Fruit fly (Drosophila melanogaster) whole organism, embryonic: ENCODE data around the gene Slu7.

ENCODE experiments used
- B-H1 ChIP-seq: fragments of 200-800 bp; sonication (Bioruptor generic); IDR thresholded peaks from 3 replicates; pipeline ENCODE4 v1.3.6; 2022; ENCODE audit warnings: missing biosample characterization, missing genetic modification characterization
- BEAF-32 ChIP-seq: fragments of 200-800 bp; sonication (Bioruptor generic); optimal IDR thresholded peaks from 3 replicates; lab custom pipeline; 2017; ENCODE audit warnings: missing biosample characterization, missing genetic modification characterization, mild to moderate bottlenecking, moderate library complexity, missing genetic modification reagents
- CG10543 ChIP-seq: fragments of 200-800 bp; sonication (Bioruptor generic); optimal IDR thresholded peaks from 3 replicates; lab custom pipeline; 2017; ENCODE audit warnings: missing biosample characterization, mild to moderate bottlenecking, missing genetic modification characterization, moderate library complexity
- CG10565 ChIP-seq: fragments of 200-800 bp; sonication (Bioruptor generic); optimal IDR thresholded peaks from 3 replicates; lab custom pipeline; 2016; ENCODE audit warnings: missing biosample characterization, mild to moderate bottlenecking, missing genetic modification characterization
- CG10979 ChIP-seq: fragments of 200-800 bp; sonication (Bioruptor generic); optimal IDR thresholded peaks from 2 replicates; lab custom pipeline; 2018; ENCODE audit warnings: missing biosample characterization, mild to moderate bottlenecking, missing genetic modification characterization, moderate library complexity
- CG13287 ChIP-seq: fragments of 200-800 bp; sonication (Bioruptor generic); IDR thresholded peaks from 2 replicates; pipeline ENCODE4 v1.3.6; 2022; ENCODE audit warnings: missing biosample characterization, missing genetic modification characterization; ENCODE audit not compliant: partially characterized antibody
- CG14050 ChIP-seq: fragments of 200-800 bp; sonication (Bioruptor generic); IDR thresholded peaks from 3 replicates; pipeline ENCODE4 v1.3.6; 2022; ENCODE audit warnings: missing biosample characterization, missing genetic modification characterization
- CG15479 ChIP-seq: fragments of 200-800 bp; sonication (Bioruptor generic); optimal IDR thresholded peaks from 3 replicates; lab custom pipeline; 2019; ENCODE audit warnings: missing biosample characterization, mild to moderate bottlenecking, missing genetic modification characterization, moderate library complexity
- CG17359 ChIP-seq: fragments of 200-800 bp; sonication (Bioruptor generic); optimal IDR thresholded peaks from 3 replicates; lab custom pipeline; 2018; ENCODE audit warnings: missing biosample characterization, mild to moderate bottlenecking, missing genetic modification characterization, moderate library complexity
- CG17361 ChIP-seq: fragments of 200-800 bp; sonication (Bioruptor generic); IDR thresholded peaks from 3 replicates; pipeline ENCODE4 v1.3.6; 2022; ENCODE audit warnings: missing biosample characterization, missing genetic modification characterization
- CG30431 ChIP-seq: fragments of 200-800 bp; sonication (Bioruptor generic); optimal IDR thresholded peaks from 2 replicates; lab custom pipeline; 2017; ENCODE audit warnings: missing biosample characterization, missing genetic modification characterization
- CG31224 ChIP-seq: fragments of 200-800 bp; sonication (Bioruptor generic); IDR thresholded peaks from 2 replicates; pipeline ENCODE4 v1.3.6; 2022; ENCODE audit warnings: missing biosample characterization, missing genetic modification characterization
- CG32772 ChIP-seq: fragments of 200-800 bp; sonication (Bioruptor generic); IDR thresholded peaks from 2 replicates; pipeline ENCODE4 v1.3.6; 2022; ENCODE audit warnings: missing biosample characterization, missing genetic modification characterization
- CG34224 ChIP-seq: fragments of 200-800 bp; sonication (Bioruptor generic); IDR thresholded peaks from 3 replicates; pipeline ENCODE4 v1.3.6; 2022; ENCODE audit warnings: missing biosample characterization, missing genetic modification characterization; ENCODE audit not compliant: partially characterized antibody
- CG4282 ChIP-seq: fragments of 200-800 bp; sonication (Bioruptor generic); optimal IDR thresholded peaks from 2 replicates; lab custom pipeline; 2016; ENCODE audit warnings: missing biosample characterization, missing genetic modification characterization
- CG4424 ChIP-seq: fragments of 200-800 bp; sonication (Bioruptor generic); optimal IDR thresholded peaks from 3 replicates; lab custom pipeline; 2016; ENCODE audit warnings: missing biosample characterization, missing genetic modification characterization
- CG5953 ChIP-seq: fragments of 200-800 bp; sonication (Bioruptor generic); IDR thresholded peaks from 2 replicates; pipeline ENCODE4 v1.3.6; 2022; ENCODE audit warnings: missing biosample characterization, missing genetic modification characterization
- Doc2 ChIP-seq: fragments of 200-800 bp; sonication (Bioruptor generic); IDR thresholded peaks from 2 replicates; pipeline ENCODE4 v1.3.6; 2022; ENCODE audit warnings: missing biosample characterization, missing genetic modification characterization
- ERR ChIP-seq: fragments of 200-800 bp; sonication (Bioruptor generic); optimal IDR thresholded peaks from 2 replicates; lab custom pipeline; 2016; ENCODE audit warnings: missing biosample characterization, missing genetic modification characterization
- Eip74EF ChIP-seq, 2 experiments: fragments of 200-800 bp in 1 of 2; fragments of >200 bp in 1 of 2; sonication (Bioruptor generic) in 1 of 2; optimal IDR thresholded peaks; 2 replicates each; lab custom pipeline; 2017 to 2019; ENCODE audit warnings: missing biosample characterization in 2 of 2, missing genetic modification characterization in 2 of 2, mild to moderate bottlenecking in 1 of 2, moderate library complexity in 1 of 2
- Fer2 ChIP-seq: fragments of 200-800 bp; sonication (Bioruptor generic); optimal IDR thresholded peaks from 2 replicates; lab custom pipeline; 2018; ENCODE audit warnings: missing biosample characterization, mild to moderate bottlenecking, missing genetic modification characterization, moderate library complexity
- Fer3 ChIP-seq: fragments of 200-800 bp; sonication (Bioruptor generic); optimal IDR thresholded peaks from 2 replicates; lab custom pipeline; 2018; ENCODE audit warnings: missing biosample characterization, mild to moderate bottlenecking, missing genetic modification characterization, moderate library complexity
- Gsc ChIP-seq: fragments of 200-800 bp; sonication (Bioruptor generic); IDR thresholded peaks from 2 replicates; pipeline ENCODE4 v1.3.6; 2022; ENCODE audit warnings: missing biosample characterization, missing genetic modification characterization
- Hand ChIP-seq: fragments of 200-800 bp; sonication (Bioruptor generic); optimal IDR thresholded peaks from 2 replicates; lab custom pipeline; 2017; ENCODE audit warnings: mild to moderate bottlenecking, missing biosample characterization, missing genetic modification reagents, missing genetic modification characterization
- Hr78 ChIP-seq, 2 experiments: fragments of 200-800 bp in 1 of 2; fragments of >200 bp in 1 of 2; sonication (Bioruptor generic) in 1 of 2; optimal IDR thresholded peaks; 2 replicates each; lab custom pipeline; 2017 to 2019; ENCODE audit warnings: missing biosample characterization in 2 of 2, missing genetic modification characterization in 2 of 2, mild to moderate bottlenecking in 1 of 2, moderate library complexity in 1 of 2
- Lpt ChIP-seq: fragments of >200 bp; optimal IDR thresholded peaks from 2 replicates; lab custom pipeline; 2018; ENCODE audit warnings: missing biosample characterization, missing genetic modification characterization
- MBD-R2 ChIP-seq: fragments of 200-800 bp; sonication (Bioruptor generic); IDR thresholded peaks from 2 replicates; pipeline ENCODE4 v1.3.6; 2022; ENCODE audit warnings: missing biosample characterization, missing genetic modification characterization
- Mad ChIP-seq: fragments of 200-800 bp; sonication (Bioruptor generic); optimal IDR thresholded peaks from 2 replicates; lab custom pipeline; 2016; ENCODE audit warnings: missing biosample characterization, missing genetic modification characterization
- NC2β ChIP-seq: fragments of 200-800 bp; sonication (Bioruptor generic); optimal IDR thresholded peaks from 2 replicates; lab custom pipeline; 2016; ENCODE audit warnings: missing biosample characterization, missing genetic modification characterization
- Nf-YA ChIP-seq: fragments of 200-800 bp; sonication (Bioruptor generic); IDR thresholded peaks from 2 replicates; pipeline ENCODE4 v1.3.6; 2022; ENCODE audit warnings: missing biosample characterization, missing genetic modification characterization
- Nf-YC ChIP-seq: fragments of 200-800 bp; optimal IDR thresholded peaks from 3 replicates; lab custom pipeline; 2019; ENCODE audit warnings: missing biosample characterization, mild to moderate bottlenecking, missing genetic modification characterization, moderate library complexity
- Pdp1 ChIP-seq, 2 experiments: fragments of 200-800 bp; sonication (Bioruptor generic); optimal IDR thresholded peaks; 3 replicates each; lab custom pipeline; 2016; ENCODE audit warnings: missing biosample characterization in 2 of 2, missing genetic modification characterization in 2 of 2, mild to moderate bottlenecking in 1 of 2, moderate library complexity in 1 of 2
- Sry-δ ChIP-seq: fragments of 200-800 bp; sonication (Bioruptor generic); optimal IDR thresholded peaks from 2 replicates; lab custom pipeline; 2016; ENCODE audit warnings: missing biosample characterization, missing genetic modification characterization
- ac ChIP-seq: fragments of 200-800 bp; sonication (Bioruptor generic); optimal IDR thresholded peaks from 3 replicates; lab custom pipeline; 2017; ENCODE audit warnings: missing biosample characterization, mild to moderate bottlenecking, missing genetic modification characterization
- ap ChIP-seq: fragments of 200-800 bp; sonication (Bioruptor generic); IDR thresholded peaks from 2 replicates; pipeline ENCODE4 v1.3.6; 2022; ENCODE audit warnings: missing biosample characterization, missing genetic modification characterization
- btn ChIP-seq: fragments of 200-800 bp; sonication (Bioruptor generic); optimal IDR thresholded peaks from 2 replicates; lab custom pipeline; 2016; ENCODE audit warnings: missing biosample characterization, missing genetic modification characterization
- cg ChIP-seq: fragments of 200-800 bp; sonication (Bioruptor generic); optimal IDR thresholded peaks from 3 replicates; lab custom pipeline; 2019; ENCODE audit warnings: missing biosample characterization, mild to moderate bottlenecking, missing genetic modification characterization, moderate library complexity
- da ChIP-seq: fragments of 200-800 bp; sonication (Bioruptor generic); optimal IDR thresholded peaks from 2 replicates; lab custom pipeline; 2016; ENCODE audit warnings: missing biosample characterization, missing genetic modification characterization
- hb ChIP-seq: fragments of 200-800 bp; sonication (Bioruptor generic); IDR thresholded peaks from 3 replicates; pipeline ENCODE4 v1.3.6; 2022; ENCODE audit warnings: missing biosample characterization, missing genetic modification characterization; ENCODE audit not compliant: partially characterized antibody
- jigr1 ChIP-seq: fragments of 200-800 bp; sonication (Bioruptor generic); IDR thresholded peaks from 3 replicates; pipeline ENCODE4 v1.3.6; 2022; ENCODE audit warnings: missing biosample characterization, missing genetic modification characterization
- kah ChIP-seq: fragments of 200-800 bp; sonication (Bioruptor generic); optimal IDR thresholded peaks from 2 replicates; lab custom pipeline; 2018; ENCODE audit warnings: missing biosample characterization, mild to moderate bottlenecking, missing genetic modification characterization
- lilli ChIP-seq: fragments of 200-800 bp; sonication (Bioruptor generic); optimal IDR thresholded peaks from 3 replicates; lab custom pipeline; 2016; ENCODE audit warnings: missing biosample characterization, missing genetic modification characterization
- mld ChIP-seq: fragments of 200-800 bp; sonication (Bioruptor generic); IDR thresholded peaks from 3 replicates; pipeline ENCODE4 v1.3.6; 2022; ENCODE audit warnings: missing biosample characterization, missing genetic modification characterization; ENCODE audit not compliant: partially characterized antibody
- pita ChIP-seq: fragments of 200-800 bp; sonication (Bioruptor generic); optimal IDR thresholded peaks from 2 replicates; lab custom pipeline; 2017; ENCODE audit warnings: missing biosample characterization, mild to moderate bottlenecking, missing genetic modification characterization
- run ChIP-seq: fragments of 200-800 bp; sonication (Bioruptor generic); optimal IDR thresholded peaks from 3 replicates; lab custom pipeline; 2018; ENCODE audit warnings: missing biosample characterization, mild to moderate bottlenecking, missing genetic modification characterization
- stwl ChIP-seq: fragments of 200-800 bp; sonication (Bioruptor generic); optimal IDR thresholded peaks from 3 replicates; lab custom pipeline; 2018; ENCODE audit warnings: missing biosample characterization, mild to moderate bottlenecking, missing genetic modification characterization, moderate library complexity
- trem ChIP-seq: fragments of 200-800 bp; optimal IDR thresholded peaks from 3 replicates; lab custom pipeline; 2019; ENCODE audit warnings: missing biosample characterization, mild to moderate bottlenecking, missing genetic modification characterization, moderate library complexity
- twi ChIP-seq: fragments of 200-800 bp; optimal IDR thresholded peaks from 2 replicates; lab custom pipeline; 2019; ENCODE audit warnings: missing biosample characterization, mild to moderate bottlenecking, missing genetic modification characterization, moderate library complexity
- vvl ChIP-seq: fragments of 200-800 bp; sonication (Bioruptor generic); IDR thresholded peaks from 2 replicates; pipeline ENCODE4 v1.3.6; 2022; ENCODE audit warnings: missing biosample characterization, missing genetic modification characterization
- wek ChIP-seq: fragments of 200-800 bp; sonication (Bioruptor generic); optimal IDR thresholded peaks from 3 replicates; lab custom pipeline; 2018; ENCODE audit warnings: missing biosample characterization, mild to moderate bottlenecking, missing genetic modification characterization, moderate library complexity
- zen ChIP-seq: fragments of 200-800 bp; sonication (Bioruptor generic); optimal IDR thresholded peaks from 3 replicates; lab custom pipeline; 2018; ENCODE audit warnings: missing biosample characterization, mild to moderate bottlenecking, missing genetic modification characterization, moderate library complexity

Gene Slu7

dm6 chr3R:29027122-29027521, 11.7 kb downstream of the Slu7 start, which contains the start of the genes eIF4E6 and CG1951:
TSS of gene eIF4E6 (minus strand) at chr3R:29027174.
TSS of gene CG1951 (plus strand) at chr3R:29027236.
- TF ChIP-seq MBD-R2 (GFP tag; lab: Robert Waterston, UW), result peak; percentile 92
- peak; percentile 72 for TF ChIP-seq kah (GFP tag; lab: Kevin White, UChicago)
- TF ChIP-seq pita (GFP tag; lab: Kevin White, UChicago), result no peak
- TF ChIP-seq zen, result peak; percentile 75
- peak; percentile 87 for TF ChIP-seq stwl (tag; lab: Kevin White, UChicago)
- TF ChIP-seq B-H1 (GFP tag; lab: Robert Waterston, UW), result no peak
- no peak for TF ChIP-seq CG4282 (GFP tag; lab: Kevin White, UChicago)
- TF ChIP-seq CG4424 (GFP tag; lab: Kevin White, UChicago), result no peak
- no peak for TF ChIP-seq CG14050 (GFP tag; lab: Robert Waterston, UW)
- 0 out of 2 replicates have a peak, but pooled peaks have one; percentile 9 for TF ChIP-seq vvl
- no peak for TF ChIP-seq ERR
- TF ChIP-seq CG17361 (GFP tag; lab: Robert Waterston, UW), result no peak
- TF ChIP-seq CG10543 (GFP tag; lab: Kevin White, UChicago), result no peak
- TF ChIP-seq CG13287 (GFP tag; lab: Robert Waterston, UW), result peak; percentile 98
- no peak for TF ChIP-seq CG5953 (GFP tag; lab: Robert Waterston, UW)
- no peak for TF ChIP-seq NC2β (GFP tag; lab: Kevin White, UChicago)
- no peak for TF ChIP-seq CG15479 (GFP tag; lab: Kevin White, UChicago)
- TF ChIP-seq Mad (GFP tag; lab: Kevin White, UChicago), result no peak
- TF ChIP-seq lilli (GFP tag; lab: Kevin White, UChicago), result no peak
- TF ChIP-seq Nf-YC, result no peak
- TF ChIP-seq Lpt (GFP tag; lab: Kevin White, UChicago), result no peak
- TF ChIP-seq CG10979 (tag; lab: Kevin White, UChicago), result no peak
- TF ChIP-seq trem, result peak; percentile 47
- no peak for TF ChIP-seq Pdp1 (GFP tag; optimal IDR thresholded peaks at IDR 0.05; lab: Kevin White, UChicago)
- no peak for TF ChIP-seq Hr78 (GFP tag; optimal IDR thresholded peaks at IDR 0.05; lab: Kevin White, UChicago)
- TF ChIP-seq Eip74EF (GFP tag; optimal IDR thresholded peaks at IDR 0.05; lab: Kevin White, UChicago), result no peak
- no peak for TF ChIP-seq Fer3
- TF ChIP-seq Sry-δ, result peak; percentile 94
- peak; percentile 92 for TF ChIP-seq BEAF-32 (GFP tag; lab: Kevin White, UChicago)
- no peak for TF ChIP-seq Gsc (GFP tag; lab: Robert Waterston, UW)
- TF ChIP-seq Nf-YA (GFP tag; lab: Robert Waterston, UW), result no peak
- no peak for TF ChIP-seq CG10565 (GFP tag; lab: Kevin White, UChicago)
- TF ChIP-seq Hand (GFP tag; lab: Kevin White, UChicago), result no peak
- TF ChIP-seq CG32772, result no peak
- no peak for TF ChIP-seq jigr1 (GFP tag; lab: Robert Waterston, UW)
- no peak for TF ChIP-seq cg (GFP tag; lab: Kevin White, UChicago)
- no peak for TF ChIP-seq CG17359 (tag; lab: Kevin White, UChicago)
- no peak for TF ChIP-seq ap (GFP tag; lab: Robert Waterston, UW)
- no peak for TF ChIP-seq btn (GFP tag; lab: Kevin White, UChicago)
- TF ChIP-seq Doc2 (GFP tag; lab: Robert Waterston, UW), result no peak
- TF ChIP-seq CG31224 (GFP tag; lab: Robert Waterston, UW), result no peak
- TF ChIP-seq CG34224 (GFP tag; lab: Robert Waterston, UW), result peak; percentile 96
- TF ChIP-seq CG30431, result no peak
- no peak for TF ChIP-seq twi (tag; lab: Kevin White, UChicago)
- no peak for TF ChIP-seq Fer2 (tag; lab: Kevin White, UChicago)
- TF ChIP-seq wek, result no peak
- TF ChIP-seq ac, result no peak
- TF ChIP-seq da, result no peak
- TF ChIP-seq mld (GFP tag; lab: Robert Waterston, UW), result peak; percentile 93
- TF ChIP-seq run, result no peak
- peak; percentile 92 for TF ChIP-seq hb (GFP tag; lab: Robert Waterston, UW)
